Worm (Caenorhabditis elegans): ENCODE data around the gene srm-4.

ce11 chrV:14319101-14319781 is 14.0 kb upstream of the srm-4 start, which contains the start of gene F47B8.13:
- TF ChIP-seq med-1 (GFP tag; optimal IDR thresholded peaks at IDR 0.05; ENCODE audit: insufficient read depth) (no peak), ztf-29 (GFP tag; IDR thresholded peaks at IDR 0.05) (no peak), cog-1 (tag; optimal IDR thresholded peaks at IDR 0.05) (no peak)
